Worm (Caenorhabditis elegans): ENCODE results near the gene ins-1.

ins-1 gene

ce11 chrIV:10394858-10395257, 41.6 kb upstream of the ins-1 start, which contains the start of gene R10H10.4:
R10H10.4 (minus strand) TSS chrIV:10394958.
- TF ChIP-seq die-1 (tag; optimal IDR thresholded peaks at IDR 0.05) = no peak

DNA sequence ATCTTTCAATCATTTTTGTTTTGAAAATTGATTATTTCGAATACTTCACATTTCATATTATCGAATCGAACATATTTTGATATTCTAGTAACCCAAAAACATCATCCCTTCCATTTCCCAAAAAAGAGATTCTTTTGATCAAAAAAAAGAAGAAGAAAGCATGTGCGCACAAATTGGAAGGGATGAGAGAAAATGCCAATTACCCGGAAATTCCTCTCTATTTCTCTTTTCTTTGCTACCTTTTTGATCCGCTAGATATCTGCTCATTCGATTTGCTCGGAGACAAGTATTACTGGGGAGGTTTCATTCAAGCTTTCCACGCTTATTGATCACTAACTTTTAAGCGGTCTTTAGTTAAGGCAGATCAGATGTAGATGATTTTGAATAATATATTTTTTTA, 39.7 kb upstream of the ins-1 start:
- no peak for TF ChIP-seq Y53F4B.3 (GFP tag; IDR thresholded peaks at IDR 0.05)
- TF ChIP-seq nhr-80 (tag; optimal IDR thresholded peaks at IDR 0.05) = no peak
- TF ChIP-seq bed-2 (GFP tag; IDR thresholded peaks at IDR 0.05) = no peak
- no peak for TF ChIP-seq Y56A3A.18 (GFP tag; IDR thresholded peaks at IDR 0.05)
- no peak for TF ChIP-seq nhr-120 (GFP tag; IDR thresholded peaks at IDR 0.05)
- TF ChIP-seq nfyb-1 (GFP tag; IDR thresholded peaks at IDR 0.05) = no peak
- no peak for TF ChIP-seq somi-1 (GFP tag; optimal IDR thresholded peaks at IDR 0.05)
- no peak for TF ChIP-seq cebp-1 (GFP tag; IDR thresholded peaks at IDR 0.05)
- no peak for TF ChIP-seq cebp-1 (tag; optimal IDR thresholded peaks at IDR 0.05)
- no peak for TF ChIP-seq C06A6.2 (GFP tag; conservative IDR thresholded peaks at IDR 0.05)
- TF ChIP-seq chd-7 (tag; optimal IDR thresholded peaks at IDR 0.05) = no peak
- TF ChIP-seq nhr-179 (tag; optimal IDR thresholded peaks at IDR 0.05) = no peak
- no peak for TF ChIP-seq nfya-1 (tag; optimal IDR thresholded peaks at IDR 0.05; ENCODE audit: borderline replicate concordance, insufficient read depth)
- no peak for TF ChIP-seq Y67H2A.10 (GFP tag; conservative IDR thresholded peaks at IDR 0.05)

- TF ChIP-seq ceh-91 (GFP tag; IDR thresholded peaks at IDR 0.05) = no peak
- no peak for TF ChIP-seq repo-1 (tag; optimal IDR thresholded peaks at IDR 0.05)
- no peak for TF ChIP-seq hlh-26 (GFP tag; conservative IDR thresholded peaks at IDR 0.05)
- no peak for TF ChIP-seq bed-2 (GFP tag; IDR thresholded peaks at IDR 0.05)
- TF ChIP-seq B0261.1 (tag; optimal IDR thresholded peaks at IDR 0.05) = no peak
- no peak for TF ChIP-seq Y95B8A.8 (GFP tag; IDR thresholded peaks at IDR 0.05)
- no peak for TF ChIP-seq K12H6.12 (tag; optimal IDR thresholded peaks at IDR 0.05)
- TF ChIP-seq atf-7 (tag; optimal IDR thresholded peaks at IDR 0.05) = no peak
- TF ChIP-seq nfyb-1 (GFP tag; IDR thresholded peaks at IDR 0.05) = no peak
- no peak for TF ChIP-seq lin-40 (tag; optimal IDR thresholded peaks at IDR 0.05)
- no peak for TF ChIP-seq F10E7.11 (tag; optimal IDR thresholded peaks at IDR 0.05)
- no peak for TF ChIP-seq somi-1 (GFP tag; optimal IDR thresholded peaks at IDR 0.05)
- no peak for TF ChIP-seq chd-7 (tag; optimal IDR thresholded peaks at IDR 0.05)
- TF ChIP-seq ztf-28 (GFP tag; IDR thresholded peaks at IDR 0.05) = no peak
- no peak for TF ChIP-seq rpc-1 (optimal IDR thresholded peaks at IDR 0.05)
- no peak for TF ChIP-seq rpc-1 (tag; optimal IDR thresholded peaks at IDR 0.05)
- TF ChIP-seq mes-4 (tag; optimal IDR thresholded peaks at IDR 0.05) = no peak
- no peak for TF ChIP-seq F52B5.7 (tag; optimal IDR thresholded peaks at IDR 0.05)
- no peak for TF ChIP-seq zfh-2 (GFP tag; conservative IDR thresholded peaks at IDR 0.05)
- TF ChIP-seq snpc-3.4 (tag; optimal IDR thresholded peaks at IDR 0.05) = no peak
- TF ChIP-seq F23B12.7 (tag; optimal IDR thresholded peaks at IDR 0.05; ENCODE audit: insufficient read depth) = no peak
Measured at ce11 chrIV:10398244-10398643, 38.3 kb upstream of the ins-1 start.

ce11 chrIV:10403193-10404058, 33.1 kb upstream of the ins-1 start, which contains the start of gene gpa-7:
gpa-7 (plus strand) TSS chrIV:10404008.
- no peak for TF ChIP-seq ceh-40 (GFP tag; IDR thresholded peaks at IDR 0.05)
- TF ChIP-seq Y53F4B.3 (GFP tag; IDR thresholded peaks at IDR 0.05) = no peak
- TF ChIP-seq F52B5.7 (tag; optimal IDR thresholded peaks at IDR 0.05) = no peak
- TF ChIP-seq xnd-1 (tag; optimal IDR thresholded peaks at IDR 0.05) = no peak
- peak; percentile 59; the same call in 1 of the 2 replicates for TF ChIP-seq hmg-1.2 (GFP tag; IDR thresholded peaks at IDR 0.05)
- TF ChIP-seq F57C9.4 (tag; optimal IDR thresholded peaks at IDR 0.05) = no peak
- no peak for TF ChIP-seq egrh-3 (GFP tag; IDR thresholded peaks at IDR 0.05)
- TF ChIP-seq efl-1 (GFP tag; optimal IDR thresholded peaks at IDR 0.05) = no peak
- peak; percentile 13 for TF ChIP-seq die-1 (tag; optimal IDR thresholded peaks at IDR 0.05)
- TF ChIP-seq ccch-3 (GFP tag; optimal IDR thresholded peaks at IDR 0.05) = no peak
- no peak for TF ChIP-seq madf-6 (GFP tag; IDR thresholded peaks at IDR 0.05)
- TF ChIP-seq ztf-25 (GFP tag; IDR thresholded peaks at IDR 0.05) = no peak
- TF ChIP-seq ZK185.1 (tag; optimal IDR thresholded peaks at IDR 0.05; ENCODE audit: poor library complexity, severe bottlenecking) = peak; percentile 10
- TF ChIP-seq dpl-1 (GFP tag; optimal IDR thresholded peaks at IDR 0.05) = no peak
- TF ChIP-seq egl-44 (GFP tag; IDR thresholded peaks at IDR 0.05) = no peak
- TF ChIP-seq chd-7 (tag; optimal IDR thresholded peaks at IDR 0.05) = peak; percentile 71
- TF ChIP-seq ceh-58 (GFP tag; IDR thresholded peaks at IDR 0.05) = no peak
